Fruit fly (Drosophila melanogaster): ENCODE results near the gene CG13625.

DNA sequence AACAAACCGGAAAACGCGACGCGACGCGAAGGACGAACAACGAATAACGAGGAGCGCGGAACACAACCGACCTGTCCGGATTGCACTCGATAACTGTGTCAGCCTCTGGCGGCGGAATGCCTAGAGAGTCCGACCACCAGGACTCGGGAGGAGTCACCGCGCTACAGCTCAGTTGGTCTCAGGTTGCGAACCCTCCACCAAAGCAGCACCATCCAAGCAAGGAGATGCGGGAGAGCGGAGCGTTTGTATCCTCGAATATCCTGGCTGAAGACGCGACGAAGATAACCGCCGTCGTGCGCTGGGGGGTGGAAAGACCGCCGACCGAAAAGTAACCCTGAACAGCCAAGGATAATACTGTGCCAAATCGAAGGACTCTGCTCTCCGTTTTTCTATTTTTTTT, 7.6 kb downstream of the CG13625 start:
- TF ChIP-seq yki (optimal IDR thresholded peaks at IDR 0.05): no peak
- TF ChIP-seq CG6765 (GFP tag; optimal IDR thresholded peaks at IDR 0.05): no peak
- no peak for TF ChIP-seq CG11723 (GFP tag; optimal IDR thresholded peaks at IDR 0.05)
- no peak for TF ChIP-seq CG10267 (tag; optimal IDR thresholded peaks at IDR 0.05)
- no peak for TF ChIP-seq Scr (GFP tag; IDR thresholded peaks at IDR 0.05; ENCODE audit: partially characterized antibody)
- no peak for TF ChIP-seq Dll (GFP tag; IDR thresholded peaks at IDR 0.05; ENCODE audit: partially characterized antibody)
- no peak for TF ChIP-seq fd3F (GFP tag; optimal IDR thresholded peaks at IDR 0.05)
- TF ChIP-seq H15 (GFP tag; IDR thresholded peaks at IDR 0.05): no peak
- no peak for TF ChIP-seq Hand (GFP tag; optimal IDR thresholded peaks at IDR 0.05)

Data from whole organism, embryonic.